Worm (Caenorhabditis elegans): ENCODE measurements around the gene nhr-22.

Gene nhr-22

ce11 chrII:6491187-6491586 lies 41.6 kb upstream of the nhr-22 start (continued):
- no peak for TF ChIP-seq rec-8 (tag; optimal IDR thresholded peaks at IDR 0.05)
- TF ChIP-seq ccch-3 (GFP tag; optimal IDR thresholded peaks at IDR 0.05): no peak
- TF ChIP-seq ztf-26 (tag; optimal IDR thresholded peaks at IDR 0.05): no peak
- no peak for TF ChIP-seq somi-1 (GFP tag; optimal IDR thresholded peaks at IDR 0.05)
- TF ChIP-seq tbx-9 (tag; optimal IDR thresholded peaks at IDR 0.05; ENCODE audit: borderline replicate concordance): no peak
- TF ChIP-seq nhr-179 (tag; optimal IDR thresholded peaks at IDR 0.05): no peak
- TF ChIP-seq F49E8.2 (tag; optimal IDR thresholded peaks at IDR 0.05; ENCODE audit: insufficient read depth): peak; percentile 93
- no peak for TF ChIP-seq B0261.1 (tag; optimal IDR thresholded peaks at IDR 0.05)
- no peak for TF ChIP-seq unc-62 (GFP tag; optimal IDR thresholded peaks at IDR 0.05)
- no peak for TF ChIP-seq F39B2.1 (GFP tag; IDR thresholded peaks at IDR 0.05)
- TF ChIP-seq Y56A3A.18 (GFP tag; IDR thresholded peaks at IDR 0.05): no peak
- peak; percentile 73 for TF ChIP-seq D2030.7 (GFP tag; IDR thresholded peaks at IDR 0.05)
- 0 out of 2 replicates have a peak, but pooled peaks have one; percentile 48 for TF ChIP-seq egl-44 (GFP tag; IDR thresholded peaks at IDR 0.05)
- TF ChIP-seq C17E4.6 (GFP tag; IDR thresholded peaks at IDR 0.05): 0 out of 2 replicates have a peak, but pooled peaks have one; percentile 66
- TF ChIP-seq lsy-27 (tag; optimal IDR thresholded peaks at IDR 0.05; ENCODE audit: borderline replicate concordance, insufficient read depth): no peak
- TF ChIP-seq snpc-3.4 (tag; optimal IDR thresholded peaks at IDR 0.05): peak; percentile 42
- TF ChIP-seq lin-40 (tag; optimal IDR thresholded peaks at IDR 0.05): no peak
- no peak for TF ChIP-seq ceh-27 (GFP tag; optimal IDR thresholded peaks at IDR 0.05)
- TF ChIP-seq snpc-1.1 (tag; optimal IDR thresholded peaks at IDR 0.05; ENCODE audit: insufficient read depth): peak; percentile 21
- TF ChIP-seq F57A8.1 (GFP tag; optimal IDR thresholded peaks at IDR 0.05): no peak
- TF ChIP-seq snpc-4 (GFP tag; optimal IDR thresholded peaks at IDR 0.05): no peak
- TF ChIP-seq snpc-4 (tag; optimal IDR thresholded peaks at IDR 0.05): no peak
- no peak for TF ChIP-seq F22D6.2 (tag; optimal IDR thresholded peaks at IDR 0.05)
- TF ChIP-seq K11D2.4 (GFP tag; IDR thresholded peaks at IDR 0.05): no peak
- TF ChIP-seq nfyb-1 (GFP tag; IDR thresholded peaks at IDR 0.05): peak; percentile 71
- TF ChIP-seq hrde-1 (tag; optimal IDR thresholded peaks at IDR 0.05; ENCODE audit: borderline replicate concordance): peak; percentile 81
- TF ChIP-seq sdz-38 (tag; optimal IDR thresholded peaks at IDR 0.05): no peak
- TF ChIP-seq rpc-1 (optimal IDR thresholded peaks at IDR 0.05): no peak
- no peak for TF ChIP-seq rpc-1 (tag; optimal IDR thresholded peaks at IDR 0.05)
- TF ChIP-seq mes-4 (tag; optimal IDR thresholded peaks at IDR 0.05): peak; percentile 27
- TF ChIP-seq atf-7 (tag; optimal IDR thresholded peaks at IDR 0.05): no peak
- no peak for TF ChIP-seq aptf-3 (GFP tag; IDR thresholded peaks at IDR 0.05)
- TF ChIP-seq Y79H2A.3 (GFP tag; conservative IDR thresholded peaks at IDR 0.05): peak; percentile 89
- TF ChIP-seq ztf-28 (GFP tag; IDR thresholded peaks at IDR 0.05): no peak
- TF ChIP-seq lsl-1 (GFP tag; optimal IDR thresholded peaks at IDR 0.05): peak; percentile 79
- TF ChIP-seq madf-6 (GFP tag; IDR thresholded peaks at IDR 0.05): peak; percentile 86
- TF ChIP-seq attf-3 (GFP tag; conservative IDR thresholded peaks at IDR 0.05): no peak
- TF ChIP-seq K12H6.12 (tag; optimal IDR thresholded peaks at IDR 0.05): no peak
- TF ChIP-seq him-1 (tag; optimal IDR thresholded peaks at IDR 0.05): no peak
- TF ChIP-seq pha-4 (tag; optimal IDR thresholded peaks at IDR 0.05): no peak
- TF ChIP-seq attf-5 (GFP tag; optimal IDR thresholded peaks at IDR 0.05): no peak
- 0 out of 2 replicates have a peak, but pooled peaks have one; percentile 37 for TF ChIP-seq ztf-25 (GFP tag; IDR thresholded peaks at IDR 0.05)
- peak; percentile 82 for TF ChIP-seq F23B12.7 (tag; optimal IDR thresholded peaks at IDR 0.05; ENCODE audit: insufficient read depth)
- no peak for TF ChIP-seq nhr-27 (tag; optimal IDR thresholded peaks at IDR 0.05)
- TF ChIP-seq pbrm-1 (GFP tag; IDR thresholded peaks at IDR 0.05): 0 out of 2 replicates have a peak, but pooled peaks have one; percentile 37
- peak; percentile 23 for TF ChIP-seq repo-1 (tag; optimal IDR thresholded peaks at IDR 0.05)
- TF ChIP-seq ceh-40 (GFP tag; IDR thresholded peaks at IDR 0.05): 0 out of 2 replicates have a peak, but pooled peaks have one; percentile 74
- no peak for TF ChIP-seq nhr-80 (tag; optimal IDR thresholded peaks at IDR 0.05)
